Worm (Caenorhabditis elegans): ENCODE results near the gene C55A6.12.

C55A6.12 gene

ce11 chrV:11496283-11496682 lies 6.6 kb downstream of the C55A6.12 start, which contains the start of gene htrl-1:
htrl-1 (minus strand) TSS chrV:11496383.
- TF ChIP-seq lsy-2 (tag; optimal IDR thresholded peaks at IDR 0.05) (no peak), nhr-25 (tag; optimal IDR thresholded peaks at IDR 0.05) (no peak), ceh-82 (tag; optimal IDR thresholded peaks at IDR 0.05) (no peak), mab-5 (tag; optimal IDR thresholded peaks at IDR 0.05) (no peak)

- TF ChIP-seq mab-5 (tag; optimal IDR thresholded peaks at IDR 0.05), result no peak
- TF ChIP-seq alr-1 (tag; optimal IDR thresholded peaks at IDR 0.05), result no peak
- no peak for TF ChIP-seq nhr-25 (tag; optimal IDR thresholded peaks at IDR 0.05)
- TF ChIP-seq blmp-1 (tag; optimal IDR thresholded peaks at IDR 0.05; ENCODE audit: insufficient read depth), result no peak
- no peak for TF ChIP-seq unc-39 (tag; optimal IDR thresholded peaks at IDR 0.05)
- TF ChIP-seq ztf-11 (tag; optimal IDR thresholded peaks at IDR 0.05), result no peak
- no peak for TF ChIP-seq lin-11 (tag; optimal IDR thresholded peaks at IDR 0.05)
- no peak for TF ChIP-seq dmd-4 (tag; optimal IDR thresholded peaks at IDR 0.05)
These were observed 10.5 kb downstream of the C55A6.12 start, which contains the start of gene T11F9.21 for ce11 chrV:11492456-11492855. T11F9.21 (plus strand) TSS chrV:11492756.

ce11 chrV:11490382-11490781 lies 12.5 kb downstream of the C55A6.12 start, which contains the start of gene dhs-19:
dhs-19 (minus strand) TSS chrV:11490482.
- TF ChIP-seq zag-1 (tag; optimal IDR thresholded peaks at IDR 0.05), result no peak
- no peak for TF ChIP-seq ceh-16 (tag; optimal IDR thresholded peaks at IDR 0.05)
- TF ChIP-seq crh-2 (tag; optimal IDR thresholded peaks at IDR 0.05), result no peak
- TF ChIP-seq nhr-25 (tag; optimal IDR thresholded peaks at IDR 0.05), result no peak
- TF ChIP-seq snpc-4 (tag; optimal IDR thresholded peaks at IDR 0.05), result no peak
- no peak for TF ChIP-seq ztf-11 (tag; optimal IDR thresholded peaks at IDR 0.05)

ce11 chrV:11488288-11488687 lies 14.6 kb downstream of the C55A6.12 start:
- TF ChIP-seq unc-55 (GFP tag; optimal IDR thresholded peaks at IDR 0.05) (no peak), ztf-4 (tag; optimal IDR thresholded peaks at IDR 0.05) (no peak), lsy-2 (tag; optimal IDR thresholded peaks at IDR 0.05) (no peak), mdl-1 (tag; optimal IDR thresholded peaks at IDR 0.05) (no peak), Y55F3AM.14 (GFP tag; optimal IDR thresholded peaks at IDR 0.05) (no peak), ceh-82 (tag; optimal IDR thresholded peaks at IDR 0.05) (no peak), nhr-129 (tag; optimal IDR thresholded peaks at IDR 0.05) (no peak), nhr-25 (tag; optimal IDR thresholded peaks at IDR 0.05) (no peak), fos-1 (tag; optimal IDR thresholded peaks at IDR 0.05) (no peak), sem-4 (tag; optimal IDR thresholded peaks at IDR 0.05) (no peak), mab-5 (tag; optimal IDR thresholded peaks at IDR 0.05) (no peak), R02D3.7 (tag; optimal IDR thresholded peaks at IDR 0.05) (no peak), dmd-4 (tag; optimal IDR thresholded peaks at IDR 0.05) (no peak), elt-1 (tag; optimal IDR thresholded peaks at IDR 0.05) (no peak), aly-2 (tag; optimal IDR thresholded peaks at IDR 0.05) (no peak), sma-3 (GFP tag; optimal IDR thresholded peaks at IDR 0.05) (no peak)

DNA sequence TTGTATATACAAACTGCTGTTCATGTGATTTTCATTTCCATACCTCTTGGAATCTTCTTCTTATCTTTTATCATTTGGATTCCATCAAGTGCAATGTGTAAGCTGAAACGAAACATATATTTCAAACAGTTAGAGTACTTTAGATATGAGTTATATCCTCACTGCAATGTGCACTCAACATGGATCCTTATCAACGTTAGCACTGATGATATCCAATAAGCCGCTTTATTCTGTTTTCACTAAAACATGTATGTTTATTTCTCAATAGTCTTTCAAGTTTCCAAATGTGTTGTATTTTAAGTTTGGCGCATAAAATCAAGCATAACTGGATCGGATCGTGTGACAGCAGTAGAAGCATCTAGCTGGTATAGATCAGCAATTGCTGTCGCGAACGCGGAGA lies 16.3 kb downstream of the C55A6.12 start, which contains the start of gene T11F9.10:
Gene T11F9.10, plus strand, starts transcription at position 301 of the 400 bp plus-strand sequence.
- TF ChIP-seq fos-1 (tag; optimal IDR thresholded peaks at IDR 0.05) (no peak), sem-4 (tag; optimal IDR thresholded peaks at IDR 0.05) (no peak), skn-1 (tag; optimal IDR thresholded peaks at IDR 0.05) (no peak), nhr-25 (tag; optimal IDR thresholded peaks at IDR 0.05) (no peak), ceh-16 (tag; optimal IDR thresholded peaks at IDR 0.05) (no peak), blmp-1 (tag; optimal IDR thresholded peaks at IDR 0.05; ENCODE audit: insufficient read depth) (no peak), unc-55 (GFP tag; optimal IDR thresholded peaks at IDR 0.05) (no peak)

ce11 chrV:11485558-11485957 lies 17.4 kb downstream of the C55A6.12 start, which contains the start of gene srh-1:
srh-1 (plus strand) TSS chrV:11485858.
- TF ChIP-seq crh-2 (tag; optimal IDR thresholded peaks at IDR 0.05) (no peak), alr-1 (tag; optimal IDR thresholded peaks at IDR 0.05) (no peak), F13H6.1 (tag; optimal IDR thresholded peaks at IDR 0.05) (no peak), unc-39 (tag; optimal IDR thresholded peaks at IDR 0.05) (no peak), ceh-82 (tag; optimal IDR thresholded peaks at IDR 0.05) (no peak), nhr-77 (tag; optimal IDR thresholded peaks at IDR 0.05) (no peak), ZK546.5 (tag; optimal IDR thresholded peaks at IDR 0.05) (no peak), ztf-1 (GFP tag; conservative IDR thresholded peaks at IDR 0.05) (no peak), C34F6.9 (tag; optimal IDR thresholded peaks at IDR 0.05) (no peak), elt-1 (tag; optimal IDR thresholded peaks at IDR 0.05) (no peak), Y55F3AM.14 (GFP tag; optimal IDR thresholded peaks at IDR 0.05) (no peak), unc-55 (GFP tag; optimal IDR thresholded peaks at IDR 0.05) (no peak), ceh-16 (tag; optimal IDR thresholded peaks at IDR 0.05) (no peak), skn-1 (tag; optimal IDR thresholded peaks at IDR 0.05) (no peak), nhr-10 (tag; optimal IDR thresholded peaks at IDR 0.05) (no peak)

Data from whole organism, L2 larva.